Worm (Caenorhabditis elegans): Measurements from ENCODE around the gene fbxa-188.

ce11 chrV:17317786-17318185 is 26.9 kb downstream of the fbxa-188 start, which contains the start of gene srz-58:
- TF ChIP-seq flt-1 (GFP tag; IDR thresholded peaks at IDR 0.05) (0 out of 2 replicates have a peak, but pooled peaks have one; percentile 39), ztf-29 (GFP tag; IDR thresholded peaks at IDR 0.05) (no peak), klf-2 (GFP tag; conservative IDR thresholded peaks at IDR 0.05) (0 out of 2 replicates have a peak, but pooled peaks have one; percentile 15), ref-1 (GFP tag; conservative IDR thresholded peaks at IDR 0.05) (no peak), cog-1 (tag; optimal IDR thresholded peaks at IDR 0.05) (no peak)

Data from whole organism, midembryonic.